Worm (Caenorhabditis elegans) whole organism, L4/young adult: Measurements from ENCODE around the gene K08B12.3.

Experiments
- W03F9.2 ChIP-seq: fragments of 150-350 bp; optimal IDR thresholded peaks from 2 replicates; lab custom pipeline; 2014; ENCODE audit warnings: missing biosample characterization, missing genetic modification characterization
- dao-5 ChIP-seq: sonication (generic microtip); optimal IDR thresholded peaks from 2 replicates; lab custom pipeline; 2016; ENCODE audit warnings: missing genotype, missing genetic modification characterization, moderate library complexity, missing compliant biosample characterization
- him-1 ChIP-seq: sonication (generic microtip); optimal IDR thresholded peaks from 2 replicates; lab custom pipeline; 2016; ENCODE audit warnings: missing genotype, missing genetic modification reagents, missing genetic modification characterization, missing compliant biosample characterization

ce11 chrV:6202573-6202972 lies 32.4 kb upstream of the K08B12.3 start, which contains the start of gene ttn-1:
- TF ChIP-seq him-1 (tag; lab: Kevin White, UChicago) (no peak), W03F9.2 (tag; lab: Kevin White, UChicago) (no peak), dao-5 (tag; lab: Kevin White, UChicago) (no peak)
